Fruit fly (Drosophila melanogaster): ENCODE data around the gene CG14322.

Gene CG14322

DNA sequence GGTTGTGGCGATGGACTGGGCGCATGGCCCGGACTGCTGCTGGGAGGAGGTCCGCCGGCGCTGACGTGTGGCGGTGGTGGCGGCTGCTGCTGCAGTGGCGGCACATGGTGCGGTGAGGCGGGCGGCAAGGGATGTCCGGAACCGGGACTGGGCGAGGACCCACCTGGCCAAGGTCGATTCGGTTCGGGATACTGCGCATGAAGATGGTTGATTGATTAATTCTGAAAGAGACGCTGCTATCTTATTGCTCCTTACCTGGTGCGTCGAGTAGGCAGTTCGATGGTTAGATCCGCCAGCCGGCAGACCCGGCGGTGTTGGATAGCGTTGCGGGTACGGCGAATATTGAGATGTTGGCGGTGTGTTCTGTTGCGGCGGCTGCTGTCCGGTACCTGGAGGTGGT lies 60.3 kb downstream of the CG14322 start:
- no peak for TF ChIP-seq pan (optimal IDR thresholded peaks at IDR 0.05)

DNA sequence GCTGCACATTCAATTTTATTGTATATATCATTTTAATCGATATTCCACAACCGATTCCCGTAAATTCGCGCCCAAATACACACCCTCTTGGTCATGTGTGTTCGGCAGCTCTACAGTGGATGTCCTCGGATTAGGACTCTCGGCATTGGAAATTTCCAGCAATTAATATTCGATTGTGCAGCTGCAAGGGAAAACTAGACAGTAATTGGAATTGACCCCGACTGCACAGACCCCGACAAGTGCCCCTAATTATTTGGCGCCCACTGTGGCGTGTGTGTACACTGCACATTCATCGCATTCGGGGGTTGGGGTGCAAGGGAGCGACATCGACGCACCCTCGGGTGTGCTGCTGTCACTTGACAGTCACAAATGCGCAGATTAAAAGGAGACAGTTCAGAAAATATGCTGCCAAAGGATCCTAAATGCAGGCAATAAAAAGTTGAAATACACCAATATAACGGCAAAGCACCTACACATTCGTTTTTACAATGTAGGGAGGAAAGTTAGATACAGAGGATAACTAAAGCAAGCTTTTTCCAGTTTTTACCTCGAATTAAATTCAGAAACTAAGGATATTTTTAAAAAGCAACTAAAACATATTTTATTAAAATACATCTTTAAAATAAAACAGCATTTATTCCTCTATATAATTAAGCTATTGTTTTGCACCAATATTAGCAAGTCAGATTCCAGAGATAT lies 61.4 kb downstream of the CG14322 start:
- no peak for TF ChIP-seq EcR (GFP tag; optimal IDR thresholded peaks at IDR 0.05)
- no peak for TF ChIP-seq usp (GFP tag; optimal IDR thresholded peaks at IDR 0.05)
- TF ChIP-seq Dll (optimal IDR thresholded peaks at IDR 0.05): no peak
- no peak for TF ChIP-seq pan (optimal IDR thresholded peaks at IDR 0.05)
- TF ChIP-seq psq (optimal IDR thresholded peaks at IDR 0.05): no peak
- TF ChIP-seq CG8478 (optimal IDR thresholded peaks at IDR 0.05): no peak

DNA sequence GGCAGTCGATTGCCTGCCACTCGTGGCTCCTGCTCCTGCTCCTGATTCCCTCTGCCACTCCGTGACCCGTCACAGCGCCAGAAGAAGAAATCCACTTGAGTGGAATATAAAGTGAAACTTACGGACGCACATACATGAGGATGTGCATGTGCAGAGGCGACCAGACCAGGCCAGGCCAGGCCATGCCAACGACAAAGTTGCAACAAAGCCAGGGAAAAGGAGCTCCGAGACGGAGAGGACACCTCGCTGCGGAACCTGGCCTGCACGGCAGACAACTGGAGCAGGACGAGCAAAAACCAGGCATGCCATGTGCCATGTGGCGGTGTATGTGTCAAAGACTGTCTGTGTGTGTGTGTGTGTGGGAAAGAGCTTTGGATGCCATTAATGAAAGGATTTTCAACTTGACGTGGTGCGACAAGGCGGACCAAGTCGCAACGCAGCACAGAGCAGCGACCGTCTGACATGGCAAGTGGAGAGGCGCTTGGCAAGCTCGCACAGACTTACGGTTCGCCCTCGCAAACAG lies 62.2 kb downstream of the CG14322 start:
- TF ChIP-seq Dll (optimal IDR thresholded peaks at IDR 0.05) (no peak), CG8478 (optimal IDR thresholded peaks at IDR 0.05) (no peak), pan (optimal IDR thresholded peaks at IDR 0.05) (no peak), psq (optimal IDR thresholded peaks at IDR 0.05) (no peak)

dm6 chr3R:17710418-17710817 lies 62.9 kb downstream of the CG14322 start:
- no peak for TF ChIP-seq usp (GFP tag; optimal IDR thresholded peaks at IDR 0.05)
- no peak for TF ChIP-seq pan (optimal IDR thresholded peaks at IDR 0.05)
- no peak for TF ChIP-seq Dll (optimal IDR thresholded peaks at IDR 0.05)
- TF ChIP-seq EcR (GFP tag; optimal IDR thresholded peaks at IDR 0.05): no peak
- TF ChIP-seq CG8478 (optimal IDR thresholded peaks at IDR 0.05): no peak
- TF ChIP-seq psq (optimal IDR thresholded peaks at IDR 0.05): no peak

DNA sequence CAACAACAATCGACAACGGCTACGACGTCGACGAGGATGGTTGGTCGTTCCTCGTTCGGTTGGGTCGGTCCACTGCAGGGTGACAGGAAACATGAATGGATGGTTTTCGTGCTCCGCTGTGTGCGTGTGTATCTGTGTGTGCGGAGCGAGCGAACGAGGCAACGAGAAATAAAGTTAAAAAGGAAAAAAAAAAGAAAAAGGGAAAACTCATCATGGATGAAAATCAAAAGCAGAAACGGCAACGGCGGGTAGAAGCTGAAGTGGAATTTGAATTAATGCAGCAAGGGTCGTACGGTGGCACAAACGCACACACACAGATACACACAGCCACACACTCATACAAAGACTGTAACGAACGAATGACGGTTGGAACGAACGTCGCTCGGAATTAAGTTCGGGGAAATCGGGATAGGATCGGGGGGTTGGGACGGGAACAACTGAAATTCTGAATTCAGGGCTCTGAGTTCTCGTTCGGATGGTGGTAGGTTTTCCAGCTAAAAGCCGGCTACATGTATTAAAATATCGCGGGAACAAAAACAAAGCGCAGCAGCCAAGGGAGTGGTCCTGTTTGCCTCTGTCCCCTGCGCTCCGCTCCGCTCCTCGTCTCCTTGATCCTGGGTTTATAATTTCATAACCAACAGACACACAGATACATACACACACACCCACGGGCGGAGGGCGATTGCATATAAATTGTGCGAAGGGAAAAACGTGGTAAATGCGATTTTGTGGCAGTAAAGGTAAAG lies 63.6 kb downstream of the CG14322 start:
- TF ChIP-seq pan (optimal IDR thresholded peaks at IDR 0.05) (no peak), CG8478 (optimal IDR thresholded peaks at IDR 0.05) (no peak), Dll (optimal IDR thresholded peaks at IDR 0.05) (peak; percentile 48)

dm6 chr3R:17711646-17711975 lies 64.1 kb downstream of the CG14322 start:
- TF ChIP-seq pan (optimal IDR thresholded peaks at IDR 0.05): no peak
- no peak for TF ChIP-seq psq (optimal IDR thresholded peaks at IDR 0.05)
- TF ChIP-seq usp (GFP tag; optimal IDR thresholded peaks at IDR 0.05): no peak
- TF ChIP-seq CG8478 (optimal IDR thresholded peaks at IDR 0.05): no peak
- no peak for TF ChIP-seq EcR (GFP tag; optimal IDR thresholded peaks at IDR 0.05)
- no peak for TF ChIP-seq Dll (optimal IDR thresholded peaks at IDR 0.05)

- TF ChIP-seq CG8478 (optimal IDR thresholded peaks at IDR 0.05): no peak
- TF ChIP-seq pan (optimal IDR thresholded peaks at IDR 0.05): no peak
- no peak for TF ChIP-seq EcR (GFP tag; optimal IDR thresholded peaks at IDR 0.05)
- TF ChIP-seq Dll (optimal IDR thresholded peaks at IDR 0.05): no peak
- no peak for TF ChIP-seq psq (optimal IDR thresholded peaks at IDR 0.05)
- no peak for TF ChIP-seq usp (GFP tag; optimal IDR thresholded peaks at IDR 0.05)
These were observed 65.4 kb downstream of the CG14322 start for dm6 chr3R:17712623-17713521.

DNA sequence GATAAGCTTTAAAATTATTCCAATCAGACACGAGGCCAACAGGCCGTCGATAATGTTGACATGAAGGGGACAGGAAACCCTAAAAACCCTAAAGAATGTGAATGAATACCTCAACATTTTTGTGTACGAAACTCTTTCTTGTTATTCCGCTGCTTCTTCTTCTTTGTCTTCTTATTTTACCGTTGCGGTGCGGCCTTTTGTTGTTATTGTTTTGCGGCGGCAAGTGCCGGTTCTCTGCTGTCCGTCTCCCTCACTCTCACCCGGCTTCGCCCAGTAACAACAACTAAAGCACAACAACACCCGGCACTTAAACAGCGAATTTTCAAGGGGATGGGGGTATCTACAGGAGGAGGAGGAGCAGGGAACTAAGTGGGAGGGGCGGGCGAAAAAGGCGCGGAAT lies 66.9 kb downstream of the CG14322 start:
- TF ChIP-seq CG8478 (optimal IDR thresholded peaks at IDR 0.05) (no peak), Dll (optimal IDR thresholded peaks at IDR 0.05) (no peak), psq (optimal IDR thresholded peaks at IDR 0.05) (no peak), EcR (GFP tag; optimal IDR thresholded peaks at IDR 0.05) (no peak), pan (optimal IDR thresholded peaks at IDR 0.05) (peak; percentile 7)

- no peak for TF ChIP-seq Dll (optimal IDR thresholded peaks at IDR 0.05)
- peak in 1 of 2 experiments; percentile 34 for TF ChIP-seq EcR (GFP tag; optimal IDR thresholded peaks at IDR 0.05)
These were observed 67.4 kb downstream of the CG14322 start for dm6 chr3R:17714773-17715344.

DNA sequence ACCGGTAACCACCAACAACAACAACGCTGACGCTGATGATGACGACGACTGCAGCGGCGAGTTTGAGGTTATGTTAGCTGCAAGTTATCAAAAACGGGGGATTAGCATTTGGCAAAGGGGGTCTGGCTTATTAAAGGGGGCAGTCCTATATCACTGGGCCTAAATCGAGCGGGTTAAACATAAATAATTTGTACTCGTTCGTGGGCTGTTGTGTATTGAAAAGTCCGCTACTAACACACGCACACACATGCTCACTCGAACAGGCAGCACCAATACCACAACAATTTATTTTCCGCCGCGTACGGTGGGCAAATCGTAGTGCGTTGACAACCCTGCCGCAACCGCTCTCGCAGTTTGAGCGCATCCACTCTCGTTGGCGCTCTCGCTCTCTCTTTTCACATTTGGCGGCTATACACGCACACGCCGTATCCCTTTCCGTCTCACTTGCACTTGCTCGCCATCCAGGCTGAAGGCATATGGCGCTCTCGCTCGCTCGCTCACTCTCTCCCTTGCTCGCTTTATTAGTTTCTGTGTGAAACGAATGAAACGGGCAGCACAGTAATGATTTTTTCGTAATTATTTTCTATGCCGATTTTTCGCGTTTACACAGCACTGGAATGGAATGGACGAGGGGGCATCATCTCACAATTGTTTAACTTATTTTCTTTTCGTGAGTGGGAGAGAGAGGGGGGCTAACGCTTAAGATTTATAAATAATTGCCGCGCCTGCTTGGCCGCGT lies 69.5 kb downstream of the CG14322 start:
- TF ChIP-seq Dll (optimal IDR thresholded peaks at IDR 0.05) (peak; percentile 98), CG8478 (optimal IDR thresholded peaks at IDR 0.05) (peak; percentile 96), psq (optimal IDR thresholded peaks at IDR 0.05) (no peak), pan (optimal IDR thresholded peaks at IDR 0.05) (no peak), usp (GFP tag; optimal IDR thresholded peaks at IDR 0.05) (no peak), EcR (GFP tag; optimal IDR thresholded peaks at IDR 0.05) (no peak)

DNA sequence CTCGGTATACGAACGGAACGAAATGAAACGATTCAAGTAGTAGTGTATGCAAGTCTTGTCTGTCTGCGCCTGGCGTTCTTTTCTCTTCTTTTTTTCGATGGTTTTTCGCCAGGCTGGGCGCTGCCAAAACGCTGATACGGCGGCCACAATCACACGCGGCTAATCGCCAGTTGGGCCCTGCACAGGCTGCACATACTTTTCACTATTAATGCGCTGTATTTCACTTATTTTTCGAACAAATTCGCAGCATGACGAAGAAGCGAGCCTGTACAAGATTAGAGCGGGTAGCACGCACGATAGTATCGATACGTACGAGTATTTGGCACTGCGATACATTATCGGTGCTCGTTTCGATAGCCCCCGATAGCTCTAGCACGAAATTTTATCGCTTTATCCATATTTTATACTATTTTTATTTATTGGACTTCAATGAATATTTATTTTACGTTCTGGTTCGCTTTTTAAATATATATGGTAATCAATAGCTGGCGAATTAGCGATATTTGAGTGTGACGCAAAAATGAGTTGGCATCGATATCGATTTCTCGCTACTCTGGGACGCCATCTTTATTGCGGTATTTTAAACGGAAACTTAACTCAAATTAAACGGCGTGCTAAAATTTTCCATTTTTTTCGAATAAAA lies 70.7 kb downstream of the CG14322 start, which contains the start of gene osa:
Gene osa, minus strand, starts transcription at position 300 of the 643 bp plus-strand sequence.
- TF ChIP-seq EcR (GFP tag; optimal IDR thresholded peaks at IDR 0.05) (no peak), usp (GFP tag; optimal IDR thresholded peaks at IDR 0.05) (no peak), psq (optimal IDR thresholded peaks at IDR 0.05) (no peak), pan (optimal IDR thresholded peaks at IDR 0.05) (no peak), Dll (optimal IDR thresholded peaks at IDR 0.05) (no peak), CG8478 (optimal IDR thresholded peaks at IDR 0.05) (no peak)

Measured in whole organism.